Worm (Caenorhabditis elegans): ENCODE results near the gene clec-55.

The clec-55 gene

ce11 chrV:14478979-14479378 is at the start of gene clec-55:
Gene clec-55 (plus strand): TSS chrV:14479279.
- no peak for TF ChIP-seq T26A8.4 (GFP tag; IDR thresholded peaks at IDR 0.05)
- TF ChIP-seq zfp-2 (tag; optimal IDR thresholded peaks at IDR 0.05): no peak
- TF ChIP-seq tag-97 (GFP tag; IDR thresholded peaks at IDR 0.05): no peak
- no peak for TF ChIP-seq madf-9 (GFP tag; conservative IDR thresholded peaks at IDR 0.05)
- no peak for TF ChIP-seq ces-1 (GFP tag; optimal IDR thresholded peaks at IDR 0.05)
- no peak for TF ChIP-seq mep-1 (tag; optimal IDR thresholded peaks at IDR 0.05)
- no peak for TF ChIP-seq F10B5.3 (tag; optimal IDR thresholded peaks at IDR 0.05)
- TF ChIP-seq T20F7.1 (GFP tag; optimal IDR thresholded peaks at IDR 0.05): no peak
- TF ChIP-seq arid-1 (GFP tag; conservative IDR thresholded peaks at IDR 0.05): no peak
- no peak for TF ChIP-seq nhr-42 (GFP tag; IDR thresholded peaks at IDR 0.05)
- TF ChIP-seq duxl-1 (tag; optimal IDR thresholded peaks at IDR 0.05; ENCODE audit: poor library complexity): no peak
- no peak for TF ChIP-seq nhr-10 (tag; optimal IDR thresholded peaks at IDR 0.05)

- TF ChIP-seq lim-7 (GFP tag; IDR thresholded peaks at IDR 0.05) (no peak), zip-11 (GFP tag; IDR thresholded peaks at IDR 0.05) (no peak)
Observed at ce11 chrV:14432259-14432658, 46.8 kb upstream of the clec-55 start, which contains the start of gene egl-1. Gene egl-1 (minus strand): TSS chrV:14432359.

- TF ChIP-seq lin-39 (tag; optimal IDR thresholded peaks at IDR 0.05): no peak
- no peak for TF ChIP-seq daf-8 (GFP tag; IDR thresholded peaks at IDR 0.05)
- TF ChIP-seq hmg-1.1 (GFP tag; IDR thresholded peaks at IDR 0.05): no peak
- TF ChIP-seq lin-15B (tag; optimal IDR thresholded peaks at IDR 0.05): no peak
- TF ChIP-seq sdz-12 (GFP tag; optimal IDR thresholded peaks at IDR 0.05): no peak
- TF ChIP-seq unc-62 (GFP tag; optimal IDR thresholded peaks at IDR 0.05 in 1 of 2): no peak
- TF ChIP-seq unc-62 (tag; optimal IDR thresholded peaks at IDR 0.05): no peak
- no peak for TF ChIP-seq nhr-28 (tag; optimal IDR thresholded peaks at IDR 0.05)
- TF ChIP-seq zfp-3 (GFP tag; conservative IDR thresholded peaks at IDR 0.05): no peak
- no peak for TF ChIP-seq unc-130 (GFP tag; optimal IDR thresholded peaks at IDR 0.05)
- no peak for TF ChIP-seq pha-4 (GFP tag; IDR thresholded peaks at IDR 0.05)
- TF ChIP-seq pha-4 (tag; optimal IDR thresholded peaks at IDR 0.05): no peak
- TF ChIP-seq F26F4.8 (GFP tag; conservative IDR thresholded peaks at IDR 0.05): no peak
- no peak for TF ChIP-seq ceh-62 (tag; optimal IDR thresholded peaks at IDR 0.05)
Observed at ce11 chrV:14433584-14433983, 45.5 kb upstream of the clec-55 start.

- no peak for TF ChIP-seq ceh-82 (tag; optimal IDR thresholded peaks at IDR 0.05)
- TF ChIP-seq Y48G9A.11 (GFP tag; IDR thresholded peaks at IDR 0.05): no peak
- TF ChIP-seq R02D3.7 (tag; optimal IDR thresholded peaks at IDR 0.05): no peak
- no peak for TF ChIP-seq nhr-42 (GFP tag; IDR thresholded peaks at IDR 0.05)
- TF ChIP-seq zag-1 (tag; optimal IDR thresholded peaks at IDR 0.05): no peak
- TF ChIP-seq aha-1 (tag): no peak
- no peak for TF ChIP-seq pha-4 (GFP tag; IDR thresholded peaks at IDR 0.05)
- TF ChIP-seq pha-4 (tag; optimal IDR thresholded peaks at IDR 0.05): no peak
- TF ChIP-seq nhr-111 (GFP tag; optimal IDR thresholded peaks at IDR 0.05): no peak
- no peak for TF ChIP-seq F49E8.2 (tag; optimal IDR thresholded peaks at IDR 0.05; ENCODE audit: borderline replicate concordance)
- no peak for TF ChIP-seq mes-2 (tag; optimal IDR thresholded peaks at IDR 0.05; ENCODE audit: poor library complexity, severe bottlenecking)
- TF ChIP-seq php-3 (GFP tag; IDR thresholded peaks at IDR 0.05): no peak
- TF ChIP-seq mxl-3 (GFP tag; optimal IDR thresholded peaks at IDR 0.05): no peak
- TF ChIP-seq arid-1 (GFP tag; conservative IDR thresholded peaks at IDR 0.05): no peak
- no peak for TF ChIP-seq sdz-12 (GFP tag; optimal IDR thresholded peaks at IDR 0.05)
Observed at ce11 chrV:14436195-14436594, 42.9 kb upstream of the clec-55 start.

All from whole organism, L4 larva.